Worm (Caenorhabditis elegans): ENCODE results near the gene F21C10.4.
A peak's percentile ranks its signal among the peaks of the same experiment; 100 is the strongest.

The F21C10.4 gene

DNA sequence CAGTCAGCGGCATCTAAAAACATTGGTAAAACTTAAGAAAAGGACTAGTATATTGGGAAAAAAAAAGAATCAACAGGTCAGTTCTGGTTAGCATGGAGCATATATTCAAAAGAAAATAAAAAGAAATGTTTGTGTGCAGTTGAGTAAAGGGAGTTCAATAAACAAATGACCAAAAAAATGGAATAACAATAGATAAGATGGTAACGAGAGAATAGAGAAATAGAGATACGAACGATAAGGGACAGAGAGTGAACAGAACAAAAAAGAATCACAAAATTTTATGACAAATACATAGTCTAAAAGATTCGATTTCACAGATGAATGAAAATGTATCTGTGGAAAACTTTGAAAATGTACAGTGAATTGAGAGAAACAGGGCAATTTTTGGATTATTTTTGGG lies 46.6 kb downstream of the F21C10.4 start, which contains the start of gene gad-3:
TSS of gene gad-3 (minus strand) at position 17 of the 400 bp plus-strand sequence.
- peak; percentile 18; the same call in 1 of the 2 replicates for TF ChIP-seq dmd-6 (GFP tag; IDR thresholded peaks at IDR 0.05)
- TF ChIP-seq daf-8 (GFP tag; IDR thresholded peaks at IDR 0.05) = no peak
- TF ChIP-seq daf-16 (GFP tag; optimal IDR thresholded peaks at IDR 0.05) = no peak
- peak; percentile 92 for TF ChIP-seq daf-16 (tag; optimal IDR thresholded peaks at IDR 0.05)
- peak; percentile 68 for TF ChIP-seq nhr-28 (tag; optimal IDR thresholded peaks at IDR 0.05)
- peak; percentile 59 for TF ChIP-seq dve-1 (tag; optimal IDR thresholded peaks at IDR 0.05; ENCODE audit: insufficient read depth)
- peak; percentile 61 for TF ChIP-seq nhr-77 (tag; optimal IDR thresholded peaks at IDR 0.05)
- TF ChIP-seq aha-1 (tag) = no peak
- peak; percentile 29 for TF ChIP-seq pqm-1 (tag; optimal IDR thresholded peaks at IDR 0.05)
- no peak for TF ChIP-seq nhr-102 (tag; optimal IDR thresholded peaks at IDR 0.05)
- TF ChIP-seq zip-2 (tag; optimal IDR thresholded peaks at IDR 0.05) = no peak
- no peak for TF ChIP-seq nhr-41 (GFP tag; IDR thresholded peaks at IDR 0.05)
- peak; percentile 28 for TF ChIP-seq hlh-11 (tag; optimal IDR thresholded peaks at IDR 0.05)

DNA sequence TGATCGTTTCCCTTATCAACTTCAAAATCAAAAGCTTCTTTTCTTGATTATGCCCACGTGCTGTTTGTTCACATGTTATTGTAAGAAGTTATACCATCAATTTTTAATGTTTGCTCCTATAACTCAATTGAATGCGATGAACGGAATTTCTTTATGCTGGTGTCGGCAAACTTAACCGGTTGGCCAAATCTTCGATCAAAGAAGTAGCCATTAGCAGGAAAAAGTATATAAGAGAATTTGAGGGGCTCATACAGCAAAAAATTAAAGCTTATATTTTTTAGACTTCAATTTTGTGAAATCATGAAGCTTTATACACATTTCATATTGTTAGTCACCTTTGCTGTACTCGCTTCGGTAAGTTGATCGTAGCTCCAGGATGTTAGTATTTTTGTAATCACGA lies 47.4 kb downstream of the F21C10.4 start, which contains the start of gene pqn-16:
TSS of gene pqn-16 (plus strand) at position 301 of the 400 bp plus-strand sequence.
- TF ChIP-seq unc-62 (GFP tag; optimal IDR thresholded peaks at IDR 0.05 in 1 of 2) (no peak), unc-62 (tag; optimal IDR thresholded peaks at IDR 0.05) (no peak), daf-16 (GFP tag; optimal IDR thresholded peaks at IDR 0.05) (no peak), daf-16 (tag; optimal IDR thresholded peaks at IDR 0.05) (peak; percentile 26), lin-39 (tag; optimal IDR thresholded peaks at IDR 0.05) (no peak), lin-29 (GFP tag; IDR thresholded peaks at IDR 0.05) (no peak)

DNA sequence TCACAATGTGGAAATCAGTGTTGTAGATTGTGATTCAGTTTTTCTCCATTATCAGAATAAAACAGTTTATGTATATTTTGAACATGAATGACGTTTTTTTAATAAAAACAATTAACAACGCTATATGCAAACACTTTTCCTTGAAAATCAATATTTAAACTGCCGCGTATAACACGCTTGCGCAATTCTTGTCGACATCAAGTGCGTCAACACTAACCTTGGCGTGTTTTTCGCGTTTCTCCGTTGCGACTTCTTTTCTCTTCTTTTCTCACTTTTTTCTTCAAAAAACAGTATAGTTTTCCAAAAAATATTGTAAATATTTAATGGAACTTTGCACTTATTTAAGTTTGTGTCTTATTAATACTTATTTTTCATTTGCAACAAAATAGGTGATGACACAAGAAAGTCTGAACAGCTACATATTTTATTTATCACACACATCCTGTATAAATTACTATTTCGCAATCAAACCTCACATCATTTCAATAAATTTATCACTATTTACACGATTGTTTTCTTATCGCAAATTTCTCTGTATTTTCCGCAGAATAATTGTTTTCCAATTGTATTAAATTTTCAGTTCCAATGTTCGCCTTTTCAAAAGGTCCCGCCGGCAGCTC lies 48.9 kb downstream of the F21C10.4 start, which contains the start of gene spas-1:
TSS of gene spas-1 (plus strand) at position 572 of the 620 bp plus-strand sequence.
- TF ChIP-seq php-3 (GFP tag; IDR thresholded peaks at IDR 0.05) (no peak), madf-9 (GFP tag; conservative IDR thresholded peaks at IDR 0.05) (no peak), zip-11 (GFP tag; IDR thresholded peaks at IDR 0.05) (no peak), T20F7.1 (GFP tag; optimal IDR thresholded peaks at IDR 0.05) (peak; percentile 87), zag-1 (tag; optimal IDR thresholded peaks at IDR 0.05) (no peak), spr-3 (GFP tag; optimal IDR thresholded peaks at IDR 0.05) (no peak), ZK337.2 (GFP tag; IDR thresholded peaks at IDR 0.05) (no peak), unc-130 (GFP tag; optimal IDR thresholded peaks at IDR 0.05) (peak; percentile 45), nhr-237 (tag; optimal IDR thresholded peaks at IDR 0.05) (no peak), egl-27 (tag; optimal IDR thresholded peaks at IDR 0.05) (no peak), rbr-2 (tag; optimal IDR thresholded peaks at IDR 0.05) (peak; percentile 86), aly-2 (tag; optimal IDR thresholded peaks at IDR 0.05) (no peak), ceh-44 (GFP tag; IDR thresholded peaks at IDR 0.05) (no peak), Y75B8A.6 (GFP tag; IDR thresholded peaks at IDR 0.05) (no peak), Y48G9A.11 (GFP tag; IDR thresholded peaks at IDR 0.05) (no peak), ctbp-1 (GFP tag; IDR thresholded peaks at IDR 0.05) (peak; percentile 76), F26F4.8 (GFP tag; conservative IDR thresholded peaks at IDR 0.05) (no peak), D1046.2 (GFP tag; IDR thresholded peaks at IDR 0.05) (no peak), dmd-9 (GFP tag; IDR thresholded peaks at IDR 0.05) (no peak), cey-2 (tag; optimal IDR thresholded peaks at IDR 0.05; ENCODE audit: borderline replicate concordance, insufficient read depth) (no peak), skn-1 (tag; optimal IDR thresholded peaks at IDR 0.05) (no peak), daf-19 (GFP tag; conservative IDR thresholded peaks at IDR 0.05) (no peak), snpc-1.2 (GFP tag; IDR thresholded peaks at IDR 0.05) (no peak), dpl-1 (GFP tag; optimal IDR thresholded peaks at IDR 0.05) (peak; percentile 97), nhr-41 (GFP tag; IDR thresholded peaks at IDR 0.05) (no peak), egl-43 (GFP tag; IDR thresholded peaks at IDR 0.05) (no peak), mdl-1 (tag; optimal IDR thresholded peaks at IDR 0.05) (peak in 1 of 2 experiments; percentile 35), ZK546.5 (tag; optimal IDR thresholded peaks at IDR 0.05) (no peak), hlh-11 (tag; optimal IDR thresholded peaks at IDR 0.05) (peak; percentile 80), saeg-2 (GFP tag; IDR thresholded peaks at IDR 0.05) (no peak), nhr-11 (tag; optimal IDR thresholded peaks at IDR 0.05) (peak; percentile 74), madf-5 (GFP tag; IDR thresholded peaks at IDR 0.05) (no peak), gei-8 (GFP tag; optimal IDR thresholded peaks at IDR 0.05) (no peak), ces-1 (GFP tag; optimal IDR thresholded peaks at IDR 0.05) (no peak)
